Fruit fly (Drosophila melanogaster): ENCODE measurements around the gene mab-21.
A peak's percentile ranks its signal among the peaks of the same experiment; 100 is the strongest.

Gene mab-21

dm6 chrX:5995951-5996350 lies 17.0 kb downstream of the mab-21 start (continued):
- TF ChIP-seq bigmax (GFP tag; optimal IDR thresholded peaks at IDR 0.05), result no peak
- TF ChIP-seq CG10209 (GFP tag; optimal IDR thresholded peaks at IDR 0.05), result peak; percentile 9
- no peak for TF ChIP-seq CG2129 (GFP tag; IDR thresholded peaks at IDR 0.05; ENCODE audit: partially characterized antibody)
- TF ChIP-seq fd3F (GFP tag; optimal IDR thresholded peaks at IDR 0.05), result no peak
- TF ChIP-seq D (optimal IDR thresholded peaks at IDR 0.05), result no peak
- peak; percentile 9 for TF ChIP-seq D (GFP tag; optimal IDR thresholded peaks at IDR 0.05)
- no peak for TF ChIP-seq MTF-1 (GFP tag; optimal IDR thresholded peaks at IDR 0.05; ENCODE audit: borderline replicate concordance)
- TF ChIP-seq ttk (GFP tag; IDR thresholded peaks at IDR 0.05), result no peak
- peak; percentile 28 for TF ChIP-seq Hr3 (GFP tag; optimal IDR thresholded peaks at IDR 0.05)
- TF ChIP-seq CG11696 (GFP tag; IDR thresholded peaks at IDR 0.05), result no peak
- TF ChIP-seq CG5180 (GFP tag; optimal IDR thresholded peaks at IDR 0.05), result no peak
- no peak for TF ChIP-seq CG10366 (GFP tag; IDR thresholded peaks at IDR 0.05)
- TF ChIP-seq so (GFP tag; IDR thresholded peaks at IDR 0.05), result no peak
- no peak for TF ChIP-seq Kr (GFP tag; optimal IDR thresholded peaks at IDR 0.05)
- 0 out of 2 replicates have a peak, but pooled peaks have one; percentile 29 for TF ChIP-seq slbo (GFP tag; IDR thresholded peaks at IDR 0.05)
- no peak for TF ChIP-seq CG15011 (GFP tag; optimal IDR thresholded peaks at IDR 0.05)
- TF ChIP-seq CG3838 (GFP tag; optimal IDR thresholded peaks at IDR 0.05), result no peak
- no peak for TF ChIP-seq nom (GFP tag; optimal IDR thresholded peaks at IDR 0.05)
- TF ChIP-seq CG10959 (GFP tag; IDR thresholded peaks at IDR 0.05), result peak; percentile 57; the same call in 1 of the 2 replicates
- no peak for TF ChIP-seq Sox100B (GFP tag; optimal IDR thresholded peaks at IDR 0.05)
- TF ChIP-seq CG2116 (GFP tag; optimal IDR thresholded peaks at IDR 0.05), result no peak
- peak in 1 of 2 experiments; percentile 54 for TF ChIP-seq bsh (GFP tag; optimal IDR thresholded peaks at IDR 0.05)
- no peak for TF ChIP-seq ro (GFP tag; IDR thresholded peaks at IDR 0.05)
- no peak for TF ChIP-seq slp2 (GFP tag; optimal IDR thresholded peaks at IDR 0.05)
- TF ChIP-seq dati (GFP tag; IDR thresholded peaks at IDR 0.05), result no peak
- TF ChIP-seq Ssrp (tag; optimal IDR thresholded peaks at IDR 0.05), result peak; percentile 14
- no peak for TF ChIP-seq Fer3 (tag; optimal IDR thresholded peaks at IDR 0.05)
- no peak for TF ChIP-seq CG18476 (GFP tag; optimal IDR thresholded peaks at IDR 0.05)
- TF ChIP-seq zfh1 (GFP tag; IDR thresholded peaks at IDR 0.05), result peak; percentile 46; the same call in 1 of the 3 replicates
- no peak for TF ChIP-seq Dfd (GFP tag; optimal IDR thresholded peaks at IDR 0.05)
- TF ChIP-seq Doc3 (GFP tag; IDR thresholded peaks at IDR 0.05; ENCODE audit: partially characterized antibody), result no peak
- no peak for TF ChIP-seq jing (GFP tag; optimal IDR thresholded peaks at IDR 0.05)
- TF ChIP-seq Vsx1 (GFP tag; optimal IDR thresholded peaks at IDR 0.05), result no peak
- peak; percentile 8 for TF ChIP-seq CG15696 (tag; optimal IDR thresholded peaks at IDR 0.05)
- TF ChIP-seq NC2α (GFP tag; optimal IDR thresholded peaks at IDR 0.05), result no peak
- TF ChIP-seq CG31224 (GFP tag; IDR thresholded peaks at IDR 0.05), result 0 out of 2 replicates have a peak, but pooled peaks have one; percentile 7
- TF ChIP-seq CG17328 (GFP tag; IDR thresholded peaks at IDR 0.05), result peak; percentile 61; the same call in 1 of the 2 replicates
- TF ChIP-seq CG7372 (GFP tag; IDR thresholded peaks at IDR 0.05), result no peak
- no peak for TF ChIP-seq Nf-YC (tag; optimal IDR thresholded peaks at IDR 0.05)
- TF ChIP-seq Hey (tag; optimal IDR thresholded peaks at IDR 0.05), result no peak
- 0 out of 3 replicates have a peak, but pooled peaks have one; percentile 8 for TF ChIP-seq ci (GFP tag; IDR thresholded peaks at IDR 0.05)
- no peak for TF ChIP-seq CG11247 (GFP tag; IDR thresholded peaks at IDR 0.05)
- no peak for TF ChIP-seq pnt (GFP tag; optimal IDR thresholded peaks at IDR 0.05)
- TF ChIP-seq gce (GFP tag; IDR thresholded peaks at IDR 0.05), result no peak
- no peak for TF ChIP-seq CG2202 (tag; optimal IDR thresholded peaks at IDR 0.05)
- TF ChIP-seq Sin3A (optimal IDR thresholded peaks at IDR 0.05), result no peak
- no peak for TF ChIP-seq eve (GFP tag; optimal IDR thresholded peaks at IDR 0.05)
- no peak for TF ChIP-seq CG9932 (GFP tag; IDR thresholded peaks at IDR 0.05)
- TF ChIP-seq psq (GFP tag; optimal IDR thresholded peaks at IDR 0.05), result no peak
- no peak for TF ChIP-seq CG3847 (GFP tag; IDR thresholded peaks at IDR 0.05)
- no peak for TF ChIP-seq CG10274 (GFP tag; optimal IDR thresholded peaks at IDR 0.05)
- no peak for TF ChIP-seq cad (GFP tag; optimal IDR thresholded peaks at IDR 0.05)
